Worm (Caenorhabditis elegans) whole organism, young adult: Measurements from ENCODE around the gene srh-292.

ENCODE experiments used
- B0261.1 ChIP-seq: sonication (generic microtip); optimal IDR thresholded peaks from 2 replicates; lab custom pipeline; 2016; ENCODE audit warnings: mild to moderate bottlenecking, missing genetic modification characterization, moderate library complexity, missing compliant biosample characterization
- B0336.3 ChIP-seq: fragments of 200-800 bp; sonication (Bioruptor generic); IDR thresholded peaks from 2 replicates; pipeline ENCODE4 v1.3.6; 2022; ENCODE audit warnings: missing genetic modification characterization, missing compliant biosample characterization
- C17E4.6 ChIP-seq: fragments of 200-800 bp; sonication (Bioruptor generic); IDR thresholded peaks from 2 replicates; pipeline ENCODE4 v1.3.6; 2022; ENCODE audit warnings: missing genetic modification reagents, missing genetic modification characterization, missing compliant biosample characterization
- D2030.7 ChIP-seq: fragments of 200-800 bp; sonication (Bioruptor generic); IDR thresholded peaks from 2 replicates; pipeline ENCODE4 v1.3.6; 2022; ENCODE audit warnings: missing genetic modification reagents, missing genetic modification characterization, missing compliant biosample characterization
- F22D6.2 ChIP-seq: sonication (generic microtip); optimal IDR thresholded peaks from 2 replicates; lab custom pipeline; 2016; ENCODE audit warnings: mild to moderate bottlenecking, missing genetic modification characterization, missing compliant biosample characterization
- F33H1.4 ChIP-seq: fragments of 200-800 bp; sonication (Bioruptor generic); IDR thresholded peaks from 2 replicates; pipeline ENCODE4 v1.3.6; 2022; ENCODE audit warnings: missing genetic modification reagents, missing genetic modification characterization, missing compliant biosample characterization
- F52B5.7 ChIP-seq: sonication (generic microtip); optimal IDR thresholded peaks from 2 replicates; lab custom pipeline; 2016; ENCODE audit warnings: mild to moderate bottlenecking, missing genetic modification characterization, missing compliant biosample characterization
- F55B11.4 ChIP-seq: sonication (generic microtip); optimal IDR thresholded peaks from 2 replicates; lab custom pipeline; 2016; ENCODE audit warnings: missing compliant biosample characterization, missing genetic modification characterization, borderline replicate concordance; ENCODE audit not compliant: insufficient read depth
- F57A8.1 ChIP-seq: fragments of 200-800 bp; sonication (Bioruptor generic); optimal IDR thresholded peaks from 2 replicates; lab custom pipeline; 2018; ENCODE audit warnings: mild to moderate bottlenecking, missing genetic modification characterization, moderate library complexity, missing compliant biosample characterization
- K12H6.12 ChIP-seq: fragments of 200-800 bp; sonication (Bioruptor generic); optimal IDR thresholded peaks from 2 replicates; lab custom pipeline; 2018; ENCODE audit warnings: mild to moderate bottlenecking, missing genetic modification characterization, missing compliant biosample characterization
- Y53F4B.3 ChIP-seq: fragments of 200-800 bp; sonication (Bioruptor generic); IDR thresholded peaks from 2 replicates; pipeline ENCODE4 v1.3.6; 2022; ENCODE audit warnings: missing genetic modification reagents, missing genetic modification characterization, missing compliant biosample characterization
- Y56A3A.18 ChIP-seq: fragments of 200-800 bp; sonication (Bioruptor generic); IDR thresholded peaks from 2 replicates; pipeline ENCODE4 v1.3.6; 2022; ENCODE audit warnings: missing genetic modification reagents, missing genetic modification characterization, missing compliant biosample characterization
- Y95B8A.8 ChIP-seq: fragments of 200-800 bp; sonication (Bioruptor generic); IDR thresholded peaks from 2 replicates; pipeline ENCODE4 v1.3.6; 2022; ENCODE audit warnings: missing genetic modification reagents, missing genetic modification characterization, missing compliant biosample characterization
- ama-1 ChIP-seq, 3 experiments: fragments of 150-350 bp in 1 of 3; sonication (generic microtip) in 2 of 3; optimal IDR thresholded peaks; 2 replicates each; lab custom pipeline; 2014 to 2018; ENCODE audit warnings: missing biosample characterization in 2 of 3, missing genetic modification characterization in 2 of 3, missing genetic modification reagents in 2 of 3
- aptf-2 ChIP-seq: fragments of 200-800 bp; sonication (Bioruptor generic); conservative IDR thresholded peaks from 2 replicates; pipeline ENCODE4 v1.3.6; 2022; ENCODE audit warnings: missing genetic modification reagents, missing genetic modification characterization, missing compliant biosample characterization
- athp-1 ChIP-seq: sonication (generic microtip); optimal IDR thresholded peaks from 2 replicates; lab custom pipeline; 2017; ENCODE audit warnings: mild to moderate bottlenecking, missing genetic modification characterization, missing compliant biosample characterization
- attf-5 ChIP-seq: fragments of 200-800 bp; sonication (Bioruptor generic); optimal IDR thresholded peaks from 2 replicates; lab custom pipeline; 2018; ENCODE audit warnings: mild to moderate bottlenecking, missing genetic modification characterization, missing compliant biosample characterization
- bed-1 ChIP-seq: fragments of 200-800 bp; sonication (Bioruptor generic); IDR thresholded peaks from 2 replicates; pipeline ENCODE4 v1.3.6; 2022; ENCODE audit warnings: missing genetic modification reagents, missing genetic modification characterization, missing compliant biosample characterization
- ccch-3 ChIP-seq: fragments of 200-800 bp; sonication (Bioruptor generic); optimal IDR thresholded peaks from 2 replicates; lab custom pipeline; 2018; ENCODE audit warnings: mild to moderate bottlenecking, missing genetic modification characterization, missing compliant biosample characterization
- cebp-2 ChIP-seq: fragments of 200-800 bp; sonication (Bioruptor generic); IDR thresholded peaks from 2 replicates; pipeline ENCODE4 v1.3.6; 2022; ENCODE audit warnings: missing genetic modification characterization, missing compliant biosample characterization
- ceh-40 ChIP-seq: fragments of 200-800 bp; sonication (Bioruptor generic); IDR thresholded peaks from 2 replicates; pipeline ENCODE4 v1.3.6; 2022; ENCODE audit warnings: missing genetic modification characterization, missing compliant biosample characterization
- ceh-79 ChIP-seq: sonication (generic microtip); optimal IDR thresholded peaks from 2 replicates; lab custom pipeline; 2017; ENCODE audit warnings: mild to moderate bottlenecking, missing genetic modification characterization, missing compliant biosample characterization
- chd-7 ChIP-seq: sonication (generic microtip); optimal IDR thresholded peaks from 2 replicates; lab custom pipeline; 2016; ENCODE audit warnings: mild to moderate bottlenecking, missing genetic modification characterization, moderate library complexity, missing compliant biosample characterization
- egl-44 ChIP-seq: fragments of 200-800 bp; sonication (Bioruptor generic); IDR thresholded peaks from 2 replicates; pipeline ENCODE4 v1.3.6; 2022; ENCODE audit warnings: missing genetic modification reagents, missing genetic modification characterization, missing compliant biosample characterization
- ekl-4 ChIP-seq: fragments of 200-800 bp; sonication (Bioruptor generic); IDR thresholded peaks from 2 replicates; pipeline ENCODE4 v1.3.6; 2022; ENCODE audit warnings: missing genetic modification reagents, missing genetic modification characterization, missing compliant biosample characterization
- ets-4 ChIP-seq: fragments of 200-800 bp; sonication (Bioruptor generic); optimal IDR thresholded peaks from 2 replicates; lab custom pipeline; 2018; ENCODE audit warnings: mild to moderate bottlenecking, missing genetic modification characterization, missing compliant biosample characterization
- him-1 ChIP-seq: sonication (generic microtip); optimal IDR thresholded peaks from 2 replicates; lab custom pipeline; 2016; ENCODE audit warnings: missing genotype, missing genetic modification reagents, missing genetic modification characterization, missing compliant biosample characterization
- lag-1 ChIP-seq: fragments of 200-800 bp; sonication (Bioruptor generic); IDR thresholded peaks from 2 replicates; pipeline ENCODE4 v1.3.6; 2022; ENCODE audit warnings: missing genetic modification reagents, missing genetic modification characterization, missing compliant biosample characterization
- lin-40 ChIP-seq: sonication (generic microtip); optimal IDR thresholded peaks from 2 replicates; lab custom pipeline; 2016; ENCODE audit warnings: missing genetic modification characterization, mild to moderate bottlenecking, missing compliant biosample characterization, missing genotype, missing genetic modification reagents
- lir-1 ChIP-seq: fragments of 200-800 bp; sonication (Bioruptor generic); conservative IDR thresholded peaks from 2 replicates; pipeline ENCODE4 v1.3.6; 2022; ENCODE audit warnings: missing genetic modification reagents, missing genetic modification characterization, missing compliant biosample characterization
- madf-10 ChIP-seq: sonication (generic microtip); optimal IDR thresholded peaks from 2 replicates; lab custom pipeline; 2016; ENCODE audit warnings: mild to moderate bottlenecking, missing genetic modification characterization, missing compliant biosample characterization
- madf-8 ChIP-seq: fragments of 200-800 bp; sonication (Bioruptor generic); conservative IDR thresholded peaks from 2 replicates; pipeline ENCODE4 v1.3.6; 2022; ENCODE audit warnings: missing genetic modification reagents, missing genetic modification characterization, missing compliant biosample characterization
- mcd-1 ChIP-seq: fragments of 200-800 bp; sonication (Bioruptor generic); IDR thresholded peaks from 2 replicates; pipeline ENCODE4 v1.3.6; 2022; ENCODE audit warnings: missing genetic modification reagents, missing genetic modification characterization, missing compliant biosample characterization
- nhr-80 ChIP-seq: sonication (generic microtip); optimal IDR thresholded peaks from 2 replicates; lab custom pipeline; 2016; ENCODE audit warnings: missing genetic modification characterization, missing compliant biosample characterization
- pha-4 ChIP-seq: fragments of 150-350 bp; sonication (generic microtip); optimal IDR thresholded peaks from 2 replicates; lab custom pipeline; 2014; ENCODE audit warnings: missing biosample characterization, missing genetic modification reagents, missing genetic modification characterization
- rec-8 ChIP-seq, 2 experiments: sonication (generic microtip); optimal IDR thresholded peaks; 2 replicates each; lab custom pipeline; 2016; ENCODE audit warnings: mild to moderate bottlenecking in 2 of 2, missing genetic modification characterization in 2 of 2, missing genetic modification reagents in 2 of 2, missing genotype in 2 of 2, missing biosample characterization in 1 of 2, missing compliant biosample characterization in 1 of 2, moderate library complexity in 1 of 2
- sea-2 ChIP-seq: fragments of 200-800 bp; sonication (Bioruptor generic); IDR thresholded peaks from 2 replicates; pipeline ENCODE4 v1.3.6; 2022; ENCODE audit warnings: missing genetic modification characterization, missing compliant biosample characterization
- snpc-4 ChIP-seq, 5 experiments: fragments of 150-350 bp in 1 of 5; sonication (generic microtip) in 4 of 5; optimal IDR thresholded peaks; 2 replicates each; lab custom pipeline; 2014 to 2018; ENCODE audit warnings: missing genetic modification characterization in 5 of 5, missing biosample characterization in 3 of 5, antibody characterized with exemption in 2 of 5, mild to moderate bottlenecking in 2 of 5, missing compliant biosample characterization in 2 of 5, missing genotype in 2 of 5, moderate library complexity in 2 of 5, missing genetic modification reagents in 1 of 5
- tbx-9 ChIP-seq: sonication (generic microtip); optimal IDR thresholded peaks from 2 replicates; lab custom pipeline; 2016; ENCODE audit warnings: borderline replicate concordance, missing genetic modification characterization, inconsistent platforms, missing compliant biosample characterization
- ztf-22 ChIP-seq: fragments of 200-800 bp; sonication (Bioruptor generic); optimal IDR thresholded peaks from 2 replicates; lab custom pipeline; 2018; ENCODE audit warnings: mild to moderate bottlenecking, missing genetic modification characterization, moderate library complexity, missing compliant biosample characterization
- ztf-3 ChIP-seq: fragments of 200-800 bp; sonication (Bioruptor generic); optimal IDR thresholded peaks from 2 replicates; lab custom pipeline; 2018; ENCODE audit warnings: mild to moderate bottlenecking, missing genetic modification characterization, missing compliant biosample characterization
- ztf-6 ChIP-seq: fragments of 200-800 bp; sonication (Bioruptor generic); IDR thresholded peaks from 2 replicates; pipeline ENCODE4 v1.3.6; 2022; ENCODE audit warnings: missing genetic modification reagents, missing genetic modification characterization, missing compliant biosample characterization

The srh-292 gene

ce11 chrV:17773108-17773507 lies 29.5 kb upstream of the srh-292 start, which contains the start of gene sre-21:
TSS of gene sre-21 (minus strand) at chrV:17773208.
- no peak for TF ChIP-seq mcd-1
- no peak for TF ChIP-seq aptf-2 (GFP tag; lab: Robert Waterston, UW)
- TF ChIP-seq F22D6.2 (tag; lab: Kevin White, UChicago) = no peak
- TF ChIP-seq rec-8 (tag; optimal IDR thresholded peaks at IDR 0.05; lab: Kevin White, UChicago) = no peak
- TF ChIP-seq B0336.3 = no peak
- TF ChIP-seq attf-5 = no peak
- no peak for TF ChIP-seq F33H1.4 (GFP tag; lab: Robert Waterston, UW)
- TF ChIP-seq ceh-40 = no peak
- TF ChIP-seq pha-4 (tag; lab: Kevin White, UChicago) = no peak
- TF ChIP-seq athp-1 = no peak
- TF ChIP-seq him-1 (tag; lab: Kevin White, UChicago) = no peak
- no peak for TF ChIP-seq madf-8 (GFP tag; lab: Robert Waterston, UW)

- TF ChIP-seq ets-4 = no peak
- TF ChIP-seq lag-1 (GFP tag; lab: Robert Waterston, UW) = no peak
- TF ChIP-seq F55B11.4 (tag; lab: Kevin White, UChicago) = no peak
- no peak for TF ChIP-seq egl-44
- no peak for TF ChIP-seq Y53F4B.3 (GFP tag; lab: Robert Waterston, UW)
- TF ChIP-seq sea-2 = no peak
- TF ChIP-seq ztf-22 (GFP tag; lab: Kevin White, UChicago) = no peak
- no peak for TF ChIP-seq snpc-4 (GFP tag; optimal IDR thresholded peaks at IDR 0.05; lab: Kevin White, UChicago)
- TF ChIP-seq snpc-4 (tag; optimal IDR thresholded peaks at IDR 0.05; lab: Kevin White, UChicago) = no peak
- TF ChIP-seq B0336.3 = no peak
- TF ChIP-seq F52B5.7 = no peak
- TF ChIP-seq, all 124 proteins: peak for 0
These were observed 25.4 kb upstream of the srh-292 start, which contains the start of gene ddo-1 for ce11 chrV:17777127-17777526. TSS of gene ddo-1 (minus strand) at chrV:17777227.

- no peak for TF ChIP-seq D2030.7 (GFP tag; lab: Robert Waterston, UW)
- TF ChIP-seq ztf-6 (GFP tag; lab: Robert Waterston, UW) = no peak
- TF ChIP-seq tbx-9 (tag; lab: Kevin White, UChicago) = no peak
These were observed 24.9 kb upstream of the srh-292 start, which contains the start of gene C47A10.12 for ce11 chrV:17777624-17778023. TSS of gene C47A10.12 (plus strand) at chrV:17777924.

ce11 chrV:17780285-17780684 lies 22.3 kb upstream of the srh-292 start:
- TF ChIP-seq ama-1 (optimal IDR thresholded peaks at IDR 0.05; lab: Kevin White, UChicago) (no peak), ama-1 (GFP tag; optimal IDR thresholded peaks at IDR 0.05; lab: Kevin White, UChicago) (no peak), Y56A3A.18 (GFP tag; lab: Robert Waterston, UW) (no peak), B0261.1 (tag; lab: Kevin White, UChicago) (no peak), Y95B8A.8 (GFP tag; lab: Robert Waterston, UW) (no peak), snpc-4 (GFP tag; optimal IDR thresholded peaks at IDR 0.05; lab: Kevin White, UChicago) (no peak), snpc-4 (tag; optimal IDR thresholded peaks at IDR 0.05; lab: Kevin White, UChicago) (peak in 1 of 4 experiments; percentile 10), nhr-80 (tag; lab: Kevin White, UChicago) (peak; percentile 56), C17E4.6 (GFP tag; lab: Robert Waterston, UW) (no peak)

ce11 chrV:17783542-17783941 lies 19.0 kb upstream of the srh-292 start, which contains the start of gene srab-12:
TSS of gene srab-12 (minus strand) at chrV:17783642.
- no peak for TF ChIP-seq ekl-4 (GFP tag; lab: Robert Waterston, UW)
- no peak for TF ChIP-seq ceh-79
- TF ChIP-seq F57A8.1 = no peak
- TF ChIP-seq lir-1 (GFP tag; lab: Robert Waterston, UW) = no peak
- no peak for TF ChIP-seq ccch-3 (GFP tag; lab: Kevin White, UChicago)
- no peak for TF ChIP-seq cebp-2 (GFP tag; lab: Robert Waterston, UW)
- no peak for TF ChIP-seq chd-7 (tag; lab: Kevin White, UChicago)
- no peak for TF ChIP-seq madf-10 (tag; lab: Kevin White, UChicago)
- TF ChIP-seq bed-1 (GFP tag; lab: Robert Waterston, UW) = no peak
- TF ChIP-seq ama-1 (optimal IDR thresholded peaks at IDR 0.05; lab: Kevin White, UChicago) = no peak
- TF ChIP-seq ama-1 (GFP tag; optimal IDR thresholded peaks at IDR 0.05; lab: Kevin White, UChicago) = no peak
- TF ChIP-seq K12H6.12 (tag; lab: Kevin White, UChicago) = no peak
- no peak for TF ChIP-seq lin-40 (tag; lab: Kevin White, UChicago)
- TF ChIP-seq Y56A3A.18 (GFP tag; lab: Robert Waterston, UW) = no peak
- TF ChIP-seq ztf-3 (GFP tag; lab: Kevin White, UChicago) = no peak
